Worm (Caenorhabditis elegans): ENCODE measurements around the gene srw-136.

- TF ChIP-seq irx-1 (tag; optimal IDR thresholded peaks at IDR 0.05), result no peak
- TF ChIP-seq xbp-1 (tag; optimal IDR thresholded peaks at IDR 0.05), result no peak
- no peak for TF ChIP-seq rnt-1 (tag; optimal IDR thresholded peaks at IDR 0.05)
- no peak for TF ChIP-seq unc-86 (tag; optimal IDR thresholded peaks at IDR 0.05)
- no peak for TF ChIP-seq nhr-19 (GFP tag; conservative IDR thresholded peaks at IDR 0.05)
- no peak for TF ChIP-seq ztf-4 (tag; optimal IDR thresholded peaks at IDR 0.05)
- TF ChIP-seq elt-2 (tag; optimal IDR thresholded peaks at IDR 0.05), result no peak
- TF ChIP-seq snu-23 (GFP tag; optimal IDR thresholded peaks at IDR 0.05), result no peak
- no peak for TF ChIP-seq lin-35 (GFP tag; optimal IDR thresholded peaks at IDR 0.05)
- no peak for TF ChIP-seq blmp-1 (tag; optimal IDR thresholded peaks at IDR 0.05)
- no peak for TF ChIP-seq ztf-11 (tag; optimal IDR thresholded peaks at IDR 0.05)
Observed at ce11 chrV:2976287-2976686, 34.1 kb downstream of the srw-136 start, which contains the start of gene srw-124.

All from whole organism, L1 larva.